Worm (Caenorhabditis elegans) whole organism, early embryonic: Measurements from ENCODE around the gene srx-24.

Experiments
- B0310.2 ChIP-seq: sonication (generic microtip); optimal IDR thresholded peaks from 2 replicates; lab custom pipeline; 2016; ENCODE audit warnings: mild to moderate bottlenecking, missing genetic modification characterization, missing compliant biosample characterization
- F13C5.2 ChIP-seq: sonication (generic microtip); optimal IDR thresholded peaks from 2 replicates; lab custom pipeline; 2017; ENCODE audit warnings: mild to moderate bottlenecking, missing genetic modification characterization, inconsistent platforms, missing compliant biosample characterization
- aly-1 ChIP-seq: sonication (generic microtip); optimal IDR thresholded peaks from 2 replicates; lab custom pipeline; 2016; ENCODE audit warnings: missing genetic modification characterization, missing compliant biosample characterization
- ama-1 ChIP-seq: fragments of 150-350 bp; optimal IDR thresholded peaks from 2 replicates; lab custom pipeline; 2014
- ceh-13 ChIP-seq: fragments of 200-800 bp; sonication (Bioruptor generic); optimal IDR thresholded peaks from 2 replicates; lab custom pipeline; 2018; ENCODE audit warnings: mild to moderate bottlenecking, missing genetic modification characterization, missing compliant biosample characterization
- ceh-36 ChIP-seq: sonication (generic microtip); optimal IDR thresholded peaks from 2 replicates; lab custom pipeline; 2016; ENCODE audit warnings: missing genetic modification characterization, inconsistent platforms, missing compliant biosample characterization
- ets-7 ChIP-seq: sonication (generic microtip); optimal IDR thresholded peaks from 2 replicates; lab custom pipeline; 2016; ENCODE audit warnings: missing genotype, missing genetic modification characterization, missing compliant biosample characterization
- flt-1 ChIP-seq: fragments of 200-800 bp; sonication (Bioruptor generic); IDR thresholded peaks from 2 replicates; pipeline ENCODE4 v1.3.6; 2022; ENCODE audit warnings: missing genetic modification characterization, missing compliant biosample characterization
- hmbx-1 ChIP-seq: sonication (generic microtip); optimal IDR thresholded peaks from 2 replicates; lab custom pipeline; 2016; ENCODE audit warnings: mild to moderate bottlenecking, missing genetic modification characterization, missing compliant biosample characterization
- hmg-4 ChIP-seq: fragments of 200-800 bp; sonication (Bioruptor generic); optimal IDR thresholded peaks from 2 replicates; lab custom pipeline; 2018; ENCODE audit warnings: mild to moderate bottlenecking, missing genetic modification characterization, missing compliant biosample characterization
- hnd-1 ChIP-seq: sonication (generic microtip); optimal IDR thresholded peaks from 2 replicates; lab custom pipeline; 2016; ENCODE audit warnings: missing genetic modification characterization, missing compliant biosample characterization
- pes-1 ChIP-seq: fragments of 200-800 bp; sonication (Bioruptor generic); IDR thresholded peaks from 2 replicates; pipeline ENCODE4 v1.3.6; 2022; ENCODE audit warnings: missing genetic modification reagents, missing genetic modification characterization, missing compliant biosample characterization
- scrt-1 ChIP-seq: fragments of 200-800 bp; sonication (Bioruptor generic); IDR thresholded peaks from 2 replicates; pipeline ENCODE4 v1.3.6; 2022; ENCODE audit warnings: missing genetic modification characterization, missing compliant biosample characterization
- sea-1 ChIP-seq: fragments of 200-800 bp; sonication (Bioruptor generic); conservative IDR thresholded peaks from 2 replicates; pipeline ENCODE4 v1.3.6; 2022; ENCODE audit warnings: missing genetic modification characterization, missing compliant biosample characterization
- tbx-11 ChIP-seq: fragments of 200-800 bp; sonication (Bioruptor generic); IDR thresholded peaks from 2 replicates; pipeline ENCODE4 v1.3.6; 2022; ENCODE audit warnings: missing genetic modification characterization, missing compliant biosample characterization
- tbx-37 ChIP-seq: fragments of 200-800 bp; sonication (Bioruptor generic); conservative IDR thresholded peaks from 2 replicates; pipeline ENCODE4 v1.3.6; 2022; ENCODE audit warnings: missing genetic modification reagents, missing genetic modification characterization, missing compliant biosample characterization
- tra-4 ChIP-seq: sonication (generic microtip); optimal IDR thresholded peaks from 2 replicates; lab custom pipeline; 2017; ENCODE audit warnings: missing genetic modification characterization, missing compliant biosample characterization

srx-24 gene

DNA sequence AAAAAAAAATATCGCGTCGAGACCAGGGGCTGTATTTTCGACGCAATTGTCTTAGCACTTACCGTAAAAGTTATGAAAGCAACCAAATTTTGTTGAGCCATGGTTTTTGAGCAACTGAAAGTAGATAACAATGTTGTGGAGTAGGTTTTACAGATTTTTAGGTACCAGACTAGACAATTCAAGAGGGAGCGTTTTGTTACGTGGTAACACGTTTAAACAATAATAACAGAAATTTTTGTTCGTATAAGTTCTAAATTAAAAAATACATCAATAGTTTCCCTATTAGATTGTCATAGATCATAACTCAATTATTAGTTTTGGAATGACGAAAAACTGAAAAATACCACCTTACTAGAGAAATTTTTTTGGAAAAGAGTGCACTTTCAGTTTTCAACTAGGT lies at the start of gene srx-24:
srx-24 (minus strand) TSS at position 101 of the 400 bp plus-strand sequence.
- TF ChIP-seq B0310.2 (tag; lab: Kevin White, UChicago) = no peak
- TF ChIP-seq tra-4 (tag; lab: Kevin White, UChicago) = no peak
- TF ChIP-seq hmg-4 = no peak
- TF ChIP-seq scrt-1 (GFP tag; lab: Robert Waterston, UW) = no peak
- TF ChIP-seq sea-1 (GFP tag; lab: Robert Waterston, UW) = no peak
- no peak for TF ChIP-seq ceh-13 (GFP tag; lab: Kevin White, UChicago)
- no peak for TF ChIP-seq ama-1 (lab: Kevin White, UChicago)
- no peak for TF ChIP-seq tbx-11 (GFP tag; lab: Robert Waterston, UW)
- no peak for TF ChIP-seq hnd-1 (tag; lab: Kevin White, UChicago)
- TF ChIP-seq hmbx-1 = no peak
- no peak for TF ChIP-seq tbx-37
- no peak for TF ChIP-seq ets-7 (tag; lab: Kevin White, UChicago)

DNA sequence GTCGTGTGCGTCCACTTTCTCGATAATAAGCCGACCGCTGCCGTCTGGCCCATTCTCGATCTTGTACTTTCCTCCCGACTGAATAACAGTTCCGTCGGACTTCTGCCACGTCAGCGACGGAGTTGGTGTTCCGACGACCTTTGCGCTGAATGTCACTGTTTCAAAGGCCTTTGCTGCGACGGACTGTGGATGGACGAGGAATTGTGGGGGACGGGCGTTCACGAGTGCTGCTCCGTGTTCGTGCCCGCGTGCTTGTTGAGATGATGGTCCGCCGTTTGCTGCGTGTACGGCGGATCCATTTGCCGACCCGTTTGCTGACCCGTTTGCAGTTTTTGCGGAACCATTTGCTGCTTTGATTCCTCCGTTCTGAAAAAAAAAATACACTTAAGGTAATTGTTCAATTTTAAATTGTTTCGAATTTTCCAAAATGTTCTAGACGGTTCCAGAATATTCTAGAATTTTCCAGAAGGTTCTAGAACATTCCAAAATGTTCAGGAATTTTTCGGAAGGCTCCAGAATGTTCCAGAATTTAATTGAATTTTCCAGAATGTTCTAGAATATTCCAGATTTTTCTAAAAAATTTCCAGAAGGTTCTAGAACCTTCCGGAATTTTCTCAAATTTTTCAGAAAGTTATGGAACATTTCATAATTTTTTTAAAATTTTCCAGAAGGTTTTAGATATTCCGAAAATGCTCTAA lies 49.4 kb upstream of the srx-24 start:
- TF ChIP-seq hmg-4 (no peak), flt-1 (GFP tag; lab: Robert Waterston, UW) (no peak), pes-1 (GFP tag; lab: Robert Waterston, UW) (no peak), F13C5.2 (tag; lab: Kevin White, UChicago) (no peak), sea-1 (GFP tag; lab: Robert Waterston, UW) (no peak), B0310.2 (tag; lab: Kevin White, UChicago) (no peak), hmbx-1 (no peak)

DNA sequence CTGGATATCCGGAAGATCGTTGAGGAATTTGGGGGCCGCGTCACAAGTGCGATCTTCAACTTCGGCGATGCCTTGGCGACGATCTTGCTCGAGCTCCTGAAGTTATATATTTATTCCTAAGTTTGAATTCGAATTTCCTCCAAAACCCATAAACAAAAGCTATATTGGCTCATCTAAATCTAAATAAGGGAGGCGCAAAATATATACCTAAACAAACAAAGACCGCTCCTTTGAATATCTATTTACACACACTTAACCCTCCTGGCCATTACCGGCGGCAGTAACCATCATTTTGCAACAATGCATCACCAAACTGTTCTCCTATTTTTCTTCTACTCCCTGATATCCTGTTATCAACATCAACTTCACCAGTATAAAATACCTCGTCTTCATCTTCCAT lies 46.1 kb upstream of the srx-24 start, which contains the start of gene F54E2.2:
F54E2.2 (plus strand) TSS at position 301 of the 400 bp plus-strand sequence.
- no peak for TF ChIP-seq sea-1 (GFP tag; lab: Robert Waterston, UW)
- no peak for TF ChIP-seq tra-4 (tag; lab: Kevin White, UChicago)
- TF ChIP-seq hnd-1 (tag; lab: Kevin White, UChicago) = no peak
- TF ChIP-seq ama-1 (lab: Kevin White, UChicago) = no peak
- TF ChIP-seq aly-1 (tag; lab: Kevin White, UChicago) = no peak
- no peak for TF ChIP-seq scrt-1 (GFP tag; lab: Robert Waterston, UW)
- no peak for TF ChIP-seq ets-7 (tag; lab: Kevin White, UChicago)
- no peak for TF ChIP-seq tbx-37
- no peak for TF ChIP-seq hmbx-1
- no peak for TF ChIP-seq F13C5.2 (tag; lab: Kevin White, UChicago)
- no peak for TF ChIP-seq hmg-4
- no peak for TF ChIP-seq ceh-13 (GFP tag; lab: Kevin White, UChicago)
- TF ChIP-seq tbx-11 (GFP tag; lab: Robert Waterston, UW) = no peak
- no peak for TF ChIP-seq flt-1 (GFP tag; lab: Robert Waterston, UW)
- no peak for TF ChIP-seq ceh-36 (tag; lab: Kevin White, UChicago)

DNA sequence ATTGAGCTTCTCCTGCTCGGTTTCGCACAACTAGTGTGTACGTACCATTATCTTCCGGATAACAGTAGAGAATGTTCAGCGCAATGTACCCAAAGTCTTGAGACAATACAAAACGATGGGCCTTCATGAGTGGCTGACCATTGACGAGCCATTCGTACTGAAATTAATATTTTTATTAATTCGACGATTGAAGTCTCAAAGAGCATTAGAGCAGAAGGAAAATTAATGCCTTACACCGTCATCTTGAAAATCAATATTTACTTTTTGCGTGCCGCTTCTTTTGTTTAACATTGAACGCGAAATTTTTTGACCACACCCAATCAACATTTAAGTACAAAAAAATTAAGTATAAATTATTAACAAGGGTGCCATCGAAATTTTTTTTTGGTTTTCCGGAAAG lies 43.1 kb upstream of the srx-24 start:
- TF ChIP-seq tbx-11 (GFP tag; lab: Robert Waterston, UW) (no peak), ceh-36 (tag; lab: Kevin White, UChicago) (no peak)

DNA sequence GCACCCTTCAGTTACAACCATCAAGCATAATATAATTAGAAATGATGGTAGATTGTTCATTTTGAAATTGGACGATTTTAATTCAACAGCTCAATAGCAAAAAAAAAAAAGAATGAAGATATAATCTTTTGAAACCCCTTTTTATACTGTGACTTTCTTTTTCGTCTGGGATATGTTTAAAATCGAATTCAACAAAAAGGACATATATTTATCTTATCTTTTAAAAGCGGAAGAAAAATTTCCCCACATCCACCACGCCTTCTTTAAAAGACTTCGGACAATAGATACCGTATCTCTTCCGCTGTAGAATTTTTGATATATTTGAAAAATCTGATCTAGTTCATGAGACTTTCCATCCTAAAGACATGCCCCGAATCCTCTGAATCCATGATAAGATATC lies 30.9 kb upstream of the srx-24 start, which contains the start of gene R05D8.11:
R05D8.11 (minus strand) TSS at position 101 of the 400 bp plus-strand sequence.
- TF ChIP-seq ceh-36 (tag; lab: Kevin White, UChicago) (no peak), B0310.2 (tag; lab: Kevin White, UChicago) (no peak), tra-4 (tag; lab: Kevin White, UChicago) (no peak), flt-1 (GFP tag; lab: Robert Waterston, UW) (no peak), scrt-1 (GFP tag; lab: Robert Waterston, UW) (no peak), sea-1 (GFP tag; lab: Robert Waterston, UW) (no peak), pes-1 (GFP tag; lab: Robert Waterston, UW) (no peak), hnd-1 (tag; lab: Kevin White, UChicago) (no peak), F13C5.2 (tag; lab: Kevin White, UChicago) (no peak), ets-7 (tag; lab: Kevin White, UChicago) (no peak), hmg-4 (no peak), tbx-37 (no peak), ama-1 (lab: Kevin White, UChicago) (no peak), aly-1 (tag; lab: Kevin White, UChicago) (no peak), ceh-13 (GFP tag; lab: Kevin White, UChicago) (no peak)

DNA sequence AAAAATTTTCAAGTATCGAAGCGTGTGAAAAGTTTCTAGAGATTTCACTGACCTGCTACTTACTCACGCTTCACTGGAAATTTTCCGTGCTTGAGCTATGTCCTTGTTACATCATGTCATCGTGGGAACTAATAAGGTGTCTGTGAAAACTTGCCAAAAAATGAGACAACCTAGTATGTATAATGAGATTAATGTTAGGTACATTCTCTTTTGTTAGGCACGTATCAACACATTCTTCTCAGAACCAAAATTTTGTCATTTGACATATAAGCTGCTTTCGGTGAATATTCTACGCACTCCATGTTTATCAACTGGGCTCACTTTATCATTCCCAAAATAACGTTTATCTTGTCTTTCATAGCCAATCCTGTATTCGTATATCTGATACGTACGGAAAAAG lies 24.1 kb upstream of the srx-24 start, which contains the start of gene srj-18:
srj-18 (plus strand) TSS at position 301 of the 400 bp plus-strand sequence.
- no peak for TF ChIP-seq tra-4 (tag; lab: Kevin White, UChicago)
- TF ChIP-seq tbx-11 (GFP tag; lab: Robert Waterston, UW) = no peak
- TF ChIP-seq F13C5.2 (tag; lab: Kevin White, UChicago) = no peak
- no peak for TF ChIP-seq ama-1 (lab: Kevin White, UChicago)
- no peak for TF ChIP-seq flt-1 (GFP tag; lab: Robert Waterston, UW)
- TF ChIP-seq pes-1 (GFP tag; lab: Robert Waterston, UW) = no peak
- TF ChIP-seq ets-7 (tag; lab: Kevin White, UChicago) = no peak
- no peak for TF ChIP-seq hnd-1 (tag; lab: Kevin White, UChicago)
- no peak for TF ChIP-seq aly-1 (tag; lab: Kevin White, UChicago)
- TF ChIP-seq hmbx-1 = no peak
- TF ChIP-seq ceh-13 (GFP tag; lab: Kevin White, UChicago) = no peak
- no peak for TF ChIP-seq sea-1 (GFP tag; lab: Robert Waterston, UW)

DNA sequence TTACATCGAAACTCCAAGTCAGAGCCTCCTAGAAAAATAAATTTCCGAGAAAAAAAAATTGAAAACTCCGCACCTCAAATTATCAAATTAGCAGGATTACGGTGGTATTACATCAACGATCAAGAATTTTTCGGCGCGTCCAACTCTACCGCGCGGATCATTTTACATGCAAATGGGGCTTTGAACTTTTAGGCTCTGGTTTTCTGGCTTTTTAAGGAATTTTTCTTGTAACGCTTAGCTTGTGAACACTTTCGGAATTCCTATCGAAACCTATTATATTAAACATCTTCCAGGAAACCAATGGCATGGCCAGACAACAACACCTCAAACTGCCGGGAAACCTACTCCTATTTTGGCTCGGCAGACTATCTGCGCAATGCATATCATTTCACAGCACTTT lies 21.7 kb upstream of the srx-24 start, which contains the start of gene srh-56:
srh-56 (plus strand) TSS at position 301 of the 400 bp plus-strand sequence.
- TF ChIP-seq B0310.2 (tag; lab: Kevin White, UChicago) (no peak), ama-1 (lab: Kevin White, UChicago) (no peak), tbx-37 (no peak)
